Fruit fly (Drosophila melanogaster) whole organism, embryonic: ENCODE data around the gene Cpsf5.
A peak's percentile ranks its signal among the peaks of the same experiment; 100 is the strongest.

Experiments
- Atf3 ChIP-seq: fragments of 200-800 bp; sonication (Bioruptor generic); optimal IDR thresholded peaks from 3 replicates; lab custom pipeline; 2016; ENCODE audit warnings: missing biosample characterization, missing genetic modification characterization
- Atf6 ChIP-seq: fragments of 200-800 bp; sonication (Bioruptor generic); IDR thresholded peaks from 2 replicates; pipeline ENCODE4 v1.3.6; 2022; ENCODE audit warnings: missing biosample characterization, missing genetic modification characterization
- B-H1 ChIP-seq: fragments of 200-800 bp; sonication (Bioruptor generic); IDR thresholded peaks from 3 replicates; pipeline ENCODE4 v1.3.6; 2022; ENCODE audit warnings: missing biosample characterization, missing genetic modification characterization
- CG10654 ChIP-seq: fragments of 200-800 bp; sonication (Bioruptor generic); optimal IDR thresholded peaks from 2 replicates; lab custom pipeline; 2016; ENCODE audit warnings: missing biosample characterization, missing genetic modification characterization
- CG11085 ChIP-seq: fragments of 200-800 bp; sonication (Bioruptor generic); IDR thresholded peaks from 2 replicates; pipeline ENCODE4 v1.3.6; 2022; ENCODE audit warnings: missing biosample characterization, missing genetic modification characterization
- CG11504 ChIP-seq: fragments of 200-800 bp; sonication (Bioruptor generic); optimal IDR thresholded peaks from 3 replicates; lab custom pipeline; 2019; ENCODE audit warnings: missing biosample characterization, mild to moderate bottlenecking, missing genetic modification characterization, moderate library complexity
- CG12769 ChIP-seq: fragments of 200-800 bp; sonication (Bioruptor generic); optimal IDR thresholded peaks from 2 replicates; lab custom pipeline; 2019; ENCODE audit warnings: missing biosample characterization, mild to moderate bottlenecking, missing genetic modification characterization, moderate library complexity
- CG13424 ChIP-seq: fragments of 200-800 bp; sonication (Bioruptor generic); optimal IDR thresholded peaks from 2 replicates; lab custom pipeline; 2019; ENCODE audit warnings: missing biosample characterization, mild to moderate bottlenecking, missing genetic modification characterization, moderate library complexity
- CG13894 ChIP-seq: fragments of 200-800 bp; sonication (Bioruptor generic); optimal IDR thresholded peaks from 3 replicates; lab custom pipeline; 2018; ENCODE audit warnings: missing biosample characterization, mild to moderate bottlenecking, missing genetic modification characterization, moderate library complexity
- CG14050 ChIP-seq: fragments of 200-800 bp; sonication (Bioruptor generic); IDR thresholded peaks from 3 replicates; pipeline ENCODE4 v1.3.6; 2022; ENCODE audit warnings: missing biosample characterization, missing genetic modification characterization
- CG14860 ChIP-seq: fragments of 200-800 bp; sonication (Bioruptor generic); IDR thresholded peaks from 3 replicates; pipeline ENCODE4 v1.3.6; 2022; ENCODE audit warnings: missing biosample characterization, missing genetic modification characterization; ENCODE audit not compliant: partially characterized antibody
- CG15601 ChIP-seq: fragments of 200-800 bp; sonication (Bioruptor generic); optimal IDR thresholded peaks from 3 replicates; lab custom pipeline; 2019; ENCODE audit warnings: missing biosample characterization, mild to moderate bottlenecking, missing genetic modification characterization, moderate library complexity
- CG1603 ChIP-seq: fragments of 200-800 bp; sonication (Bioruptor generic); optimal IDR thresholded peaks from 2 replicates; lab custom pipeline; 2019; ENCODE audit warnings: missing biosample characterization, mild to moderate bottlenecking, missing genetic modification characterization, moderate library complexity
- CG2875 ChIP-seq: fragments of 200-800 bp; sonication (Bioruptor generic); optimal IDR thresholded peaks from 2 replicates; lab custom pipeline; 2017; ENCODE audit warnings: missing biosample characterization, mild to moderate bottlenecking, missing genetic modification characterization, missing genetic modification reagents
- CG30020 ChIP-seq: fragments of 200-800 bp; optimal IDR thresholded peaks from 2 replicates; lab custom pipeline; 2019; ENCODE audit warnings: missing biosample characterization, mild to moderate bottlenecking, missing genetic modification characterization, moderate library complexity
- CG30431 ChIP-seq: fragments of 200-800 bp; sonication (Bioruptor generic); optimal IDR thresholded peaks from 2 replicates; lab custom pipeline; 2017; ENCODE audit warnings: missing biosample characterization, missing genetic modification characterization
- CG34376 ChIP-seq: fragments of 200-800 bp; sonication (Bioruptor generic); optimal IDR thresholded peaks from 2 replicates; lab custom pipeline; 2018; ENCODE audit warnings: missing biosample characterization, mild to moderate bottlenecking, missing genetic modification characterization
- CG6254 ChIP-seq: fragments of 200-800 bp; sonication (Bioruptor generic); optimal IDR thresholded peaks from 3 replicates; lab custom pipeline; 2017; ENCODE audit warnings: mild to moderate bottlenecking, missing biosample characterization, missing genetic modification reagents, missing genetic modification characterization
- CG6654 ChIP-seq: fragments of 200-800 bp; sonication (Bioruptor generic); optimal IDR thresholded peaks from 2 replicates; lab custom pipeline; 2017; ENCODE audit warnings: missing biosample characterization, mild to moderate bottlenecking, missing genetic modification characterization
- CG7372 ChIP-seq: fragments of 200-800 bp; sonication (Bioruptor generic); IDR thresholded peaks from 2 replicates; pipeline ENCODE4 v1.3.6; 2022; ENCODE audit warnings: missing biosample characterization, missing genetic modification characterization
- CG7745 ChIP-seq: fragments of 200-800 bp; sonication (Bioruptor generic); optimal IDR thresholded peaks from 2 replicates; lab custom pipeline; 2018; ENCODE audit warnings: missing biosample characterization, mild to moderate bottlenecking, missing genetic modification characterization, moderate library complexity
- CG9817 ChIP-seq: fragments of 200-800 bp; sonication (Bioruptor generic); optimal IDR thresholded peaks from 2 replicates; lab custom pipeline; 2018; ENCODE audit warnings: missing biosample characterization, mild to moderate bottlenecking, missing genetic modification characterization, moderate library complexity
- Deaf1 ChIP-seq: fragments of 200-800 bp; optimal IDR thresholded peaks from 3 replicates; lab custom pipeline; 2019; ENCODE audit warnings: missing biosample characterization, mild to moderate bottlenecking, missing genetic modification characterization, moderate library complexity
- Fer1 ChIP-seq: fragments of 200-800 bp; sonication (Bioruptor generic); optimal IDR thresholded peaks from 2 replicates; lab custom pipeline; 2017; ENCODE audit warnings: missing biosample characterization, mild to moderate bottlenecking, missing genetic modification characterization
- Fer2 ChIP-seq: fragments of 200-800 bp; sonication (Bioruptor generic); optimal IDR thresholded peaks from 2 replicates; lab custom pipeline; 2018; ENCODE audit warnings: missing biosample characterization, mild to moderate bottlenecking, missing genetic modification characterization, moderate library complexity
- HHEX ChIP-seq: fragments of 200-800 bp; sonication (Bioruptor generic); optimal IDR thresholded peaks from 3 replicates; lab custom pipeline; 2017; ENCODE audit warnings: missing biosample characterization, mild to moderate bottlenecking, missing genetic modification characterization, missing genetic modification reagents
- HLH4C ChIP-seq: fragments of 200-800 bp; sonication (Bioruptor generic); IDR thresholded peaks from 3 replicates; pipeline ENCODE4 v1.3.6; 2022; ENCODE audit warnings: missing biosample characterization, missing genetic modification characterization; ENCODE audit not compliant: partially characterized antibody
- Max ChIP-seq: fragments of 200-800 bp; sonication (Bioruptor generic); optimal IDR thresholded peaks from 2 replicates; lab custom pipeline; 2016; ENCODE audit warnings: missing biosample characterization, mild to moderate bottlenecking, missing genetic modification characterization
- Mrtf ChIP-seq: fragments of 200-800 bp; sonication (Bioruptor generic); IDR thresholded peaks from 3 replicates; pipeline ENCODE4 v1.3.6; 2022; ENCODE audit warnings: missing biosample characterization, missing genetic modification characterization
- Ravus ChIP-seq: fragments of 200-800 bp; sonication (Bioruptor generic); IDR thresholded peaks from 2 replicates; pipeline ENCODE4 v1.3.6; 2022; ENCODE audit warnings: missing biosample characterization, missing genetic modification characterization
- Scr ChIP-seq: fragments of 200-800 bp; sonication (Bioruptor generic); IDR thresholded peaks from 2 replicates; pipeline ENCODE4 v1.3.6; 2022; ENCODE audit warnings: missing biosample characterization, missing genetic modification characterization; ENCODE audit not compliant: partially characterized antibody
- Six4 ChIP-seq: fragments of 200-800 bp; sonication (Bioruptor generic); optimal IDR thresholded peaks from 2 replicates; lab custom pipeline; 2016; ENCODE audit warnings: missing biosample characterization, missing genetic modification characterization
- TFAM ChIP-seq: fragments of 200-800 bp; sonication (Bioruptor generic); optimal IDR thresholded peaks from 2 replicates; lab custom pipeline; 2017; ENCODE audit warnings: missing biosample characterization, missing genetic modification characterization, inconsistent platforms
- Taf1 ChIP-seq: fragments of 200-800 bp; sonication (Bioruptor generic); IDR thresholded peaks from 2 replicates; pipeline ENCODE4 v1.3.6; 2022; ENCODE audit warnings: missing biosample characterization, missing genetic modification characterization
- ara ChIP-seq: fragments of 200-800 bp; sonication (Bioruptor generic); IDR thresholded peaks from 2 replicates; pipeline ENCODE4 v1.3.6; 2022; ENCODE audit warnings: missing biosample characterization, missing genetic modification characterization
- ase ChIP-seq: fragments of 200-800 bp; sonication (Bioruptor generic); IDR thresholded peaks from 3 replicates; pipeline ENCODE4 v1.3.6; 2022; ENCODE audit warnings: missing biosample characterization, missing genetic modification characterization
- ci ChIP-seq: fragments of 200-800 bp; sonication (Bioruptor generic); IDR thresholded peaks from 3 replicates; pipeline ENCODE4 v1.3.6; 2022; ENCODE audit warnings: missing biosample characterization, missing genetic modification characterization
- croc ChIP-seq: fragments of 200-800 bp; sonication (Bioruptor generic); conservative IDR thresholded peaks from 3 replicates; pipeline ENCODE4 v1.3.6; 2022; ENCODE audit warnings: missing biosample characterization, missing genetic modification characterization
- dm ChIP-seq: fragments of 200-800 bp; sonication (Bioruptor generic); optimal IDR thresholded peaks from 3 replicates; lab custom pipeline; 2016; ENCODE audit warnings: missing biosample characterization, missing genetic modification characterization
- esg ChIP-seq: fragments of 200-800 bp; sonication (Bioruptor generic); conservative IDR thresholded peaks from 2 replicates; pipeline ENCODE4 v1.3.6; 2022; ENCODE audit warnings: missing biosample characterization, missing genetic modification characterization
- exex ChIP-seq: fragments of 200-800 bp; sonication (Bioruptor generic); optimal IDR thresholded peaks from 4 replicates; lab custom pipeline; 2018; ENCODE audit warnings: missing biosample characterization, mild to moderate bottlenecking, missing genetic modification characterization, moderate library complexity
- gce ChIP-seq: fragments of 200-800 bp; sonication (Bioruptor generic); IDR thresholded peaks from 3 replicates; pipeline ENCODE4 v1.3.6; 2022; ENCODE audit warnings: missing biosample characterization, missing genetic modification characterization
- her ChIP-seq: fragments of 200-800 bp; sonication (Bioruptor generic); optimal IDR thresholded peaks from 2 replicates; lab custom pipeline; 2016; ENCODE audit warnings: missing biosample characterization, missing genetic modification characterization
- knrl ChIP-seq: fragments of 200-800 bp; sonication (Bioruptor generic); IDR thresholded peaks from 3 replicates; pipeline ENCODE4 v1.3.6; 2022; ENCODE audit warnings: missing biosample characterization, missing genetic modification characterization; ENCODE audit not compliant: partially characterized antibody
- nau ChIP-seq: fragments of 200-800 bp; sonication (Bioruptor generic); optimal IDR thresholded peaks from 3 replicates; lab custom pipeline; 2017; ENCODE audit warnings: missing biosample characterization, mild to moderate bottlenecking, missing genetic modification characterization, missing genetic modification reagents
- nerfin-2 ChIP-seq: fragments of 200-800 bp; sonication (Bioruptor generic); IDR thresholded peaks from 2 replicates; pipeline ENCODE4 v1.3.6; 2022; ENCODE audit warnings: missing biosample characterization, missing genetic modification characterization; ENCODE audit not compliant: partially characterized antibody
- pzg ChIP-seq: fragments of 200-800 bp; sonication (Bioruptor generic); optimal IDR thresholded peaks from 3 replicates; lab custom pipeline; 2018; ENCODE audit warnings: missing biosample characterization, mild to moderate bottlenecking, missing genetic modification characterization, moderate library complexity
- slp2 ChIP-seq: fragments of 200-800 bp; sonication (Bioruptor generic); optimal IDR thresholded peaks from 2 replicates; lab custom pipeline; 2016; ENCODE audit warnings: missing biosample characterization, missing genetic modification characterization
- ttk ChIP-seq: fragments of 200-800 bp; sonication (Bioruptor generic); IDR thresholded peaks from 2 replicates; pipeline ENCODE4 v2.1.2; 2022; ENCODE audit warnings: missing biosample characterization, missing genetic modification characterization
- unpg ChIP-seq: fragments of 200-800 bp; sonication (Bioruptor generic); optimal IDR thresholded peaks from 3 replicates; lab custom pipeline; 2018; ENCODE audit warnings: missing biosample characterization, mild to moderate bottlenecking, missing genetic modification characterization, moderate library complexity

Gene Cpsf5

dm6 chr3L:9370907-9371365 is 39.9 kb upstream of the Cpsf5 start, which contains the start of gene Fdx1 (continued):
- TF ChIP-seq Max (GFP tag; lab: Kevin White, UChicago) (no peak), croc (GFP tag; lab: Robert Waterston, UW) (no peak), gce (0 out of 3 replicates have a peak, but pooled peaks have one; percentile 51), Six4 (GFP tag; lab: Kevin White, UChicago) (peak; percentile 11), knrl (GFP tag; lab: Robert Waterston, UW) (peak; percentile 53; the same call in 2 of the 3 replicates), nau (GFP tag; lab: Kevin White, UChicago) (no peak), ase (GFP tag; lab: Robert Waterston, UW) (0 out of 3 replicates have a peak, but pooled peaks have one; percentile 24), Fer1 (GFP tag; lab: Kevin White, UChicago) (peak; percentile 38), ara (GFP tag; lab: Robert Waterston, UW) (no peak), CG12769 (tag; lab: Kevin White, UChicago) (no peak), CG6254 (GFP tag; lab: Kevin White, UChicago) (no peak), TFAM (GFP tag; lab: Kevin White, UChicago) (no peak), CG11504 (tag; lab: Kevin White, UChicago) (no peak), CG6654 (GFP tag; lab: Kevin White, UChicago) (no peak), CG30020 (tag; lab: Kevin White, UChicago) (no peak), CG14050 (GFP tag; lab: Robert Waterston, UW) (no peak), CG34376 (GFP tag; lab: Kevin White, UChicago) (peak; percentile 10), exex (tag; lab: Kevin White, UChicago) (peak; percentile 32), CG30431 (no peak), HHEX (no peak), Scr (peak; percentile 68), CG2875 (GFP tag; lab: Kevin White, UChicago) (no peak), Deaf1 (no peak), esg (GFP tag; lab: Robert Waterston, UW) (peak; percentile 21; the same call in 1 of the 2 replicates), CG1603 (tag; lab: Kevin White, UChicago) (no peak), CG10654 (GFP tag; lab: Kevin White, UChicago) (no peak), CG13894 (tag; lab: Kevin White, UChicago) (peak; percentile 33), CG15601 (tag; lab: Kevin White, UChicago) (peak; percentile 54), unpg (GFP tag; lab: Kevin White, UChicago) (peak; percentile 44), CG7372 (GFP tag; lab: Robert Waterston, UW) (peak; percentile 30; the same call in 1 of the 2 replicates), CG11085 (no peak), CG13424 (peak; percentile 70), nerfin-2 (GFP tag; lab: Robert Waterston, UW) (no peak), Fer2 (tag; lab: Kevin White, UChicago) (no peak), ci (peak; percentile 31; the same call in 1 of the 3 replicates), Atf3 (no peak), Atf6 (GFP tag; lab: Robert Waterston, UW) (peak; percentile 59), CG7745 (no peak), Ravus (GFP tag; lab: Robert Waterston, UW) (no peak), CG9817 (peak; percentile 25), her (GFP tag; lab: Kevin White, UChicago) (no peak), dm (GFP tag; lab: Kevin White, UChicago) (no peak), slp2 (no peak), Mrtf (GFP tag; lab: Robert Waterston, UW) (no peak), pzg (peak; percentile 45), ttk (no peak), B-H1 (GFP tag; lab: Robert Waterston, UW) (no peak), CG14860 (GFP tag; lab: Robert Waterston, UW) (peak; percentile 49; the same call in 2 of the 3 replicates), Taf1 (GFP tag; lab: Robert Waterston, UW) (no peak), HLH4C (GFP tag; lab: Robert Waterston, UW) (peak; percentile 73)
